Worm (Caenorhabditis elegans) whole organism, L2 larva: Measurements from ENCODE around the gene pah-1.

Experiments used
- Y55F3AM.14 ChIP-seq: fragments of 200-800 bp; sonication (Bioruptor generic); optimal IDR thresholded peaks from 2 replicates; lab custom pipeline; 2018; ENCODE audit warnings: mild to moderate bottlenecking, missing genetic modification characterization, missing compliant biosample characterization
- alr-1 ChIP-seq: fragments of 150-350 bp; optimal IDR thresholded peaks from 2 replicates; lab custom pipeline; 2014; ENCODE audit warnings: missing biosample characterization, missing genetic modification characterization
- crh-2 ChIP-seq: sonication (generic microtip); optimal IDR thresholded peaks from 2 replicates; lab custom pipeline; 2017; ENCODE audit warnings: missing biosample characterization, missing genetic modification characterization
- egl-27 ChIP-seq: sonication (generic microtip); optimal IDR thresholded peaks from 3 replicates; lab custom pipeline; 2017; ENCODE audit warnings: missing biosample characterization, missing genetic modification reagents, missing genetic modification characterization
- fos-1 ChIP-seq: fragments of 150-350 bp; optimal IDR thresholded peaks from 2 replicates; lab custom pipeline; 2014; ENCODE audit warnings: missing biosample characterization, missing genetic modification characterization
- lin-13 ChIP-seq: fragments of 150-350 bp; optimal IDR thresholded peaks from 2 replicates; lab custom pipeline; 2014; ENCODE audit warnings: missing biosample characterization, missing genetic modification reagents, missing genetic modification characterization
- lin-39 ChIP-seq: fragments of 150-350 bp; optimal IDR thresholded peaks from 2 replicates; lab custom pipeline; 2014; ENCODE audit warnings: missing biosample characterization, missing genetic modification reagents, missing genetic modification characterization
- lsy-2 ChIP-seq, 2 experiments: fragments of 150-350 bp in 1 of 2; sonication (generic microtip) in 1 of 2; optimal IDR thresholded peaks; 2 replicates each; lab custom pipeline; 2014 to 2017; ENCODE audit warnings: missing biosample characterization in 2 of 2, missing genetic modification characterization in 2 of 2
- nhr-10 ChIP-seq: sonication (generic microtip); optimal IDR thresholded peaks from 2 replicates; lab custom pipeline; 2017; ENCODE audit warnings: missing biosample characterization, missing genetic modification characterization
- nhr-23 ChIP-seq: fragments of 150-350 bp; optimal IDR thresholded peaks from 2 replicates; lab custom pipeline; 2014; ENCODE audit warnings: missing biosample characterization, missing genetic modification reagents, missing genetic modification characterization
- nhr-77 ChIP-seq: fragments of 150-350 bp; optimal IDR thresholded peaks from 2 replicates; lab custom pipeline; 2014; ENCODE audit warnings: missing biosample characterization, missing genetic modification characterization
- zag-1 ChIP-seq: fragments of 150-350 bp; optimal IDR thresholded peaks from 2 replicates; lab custom pipeline; 2014; ENCODE audit warnings: missing biosample characterization, missing genetic modification characterization
- ztf-11 ChIP-seq: sonication (generic microtip); optimal IDR thresholded peaks from 2 replicates; lab custom pipeline; 2017; ENCODE audit warnings: missing biosample characterization, missing genetic modification characterization

DNA sequence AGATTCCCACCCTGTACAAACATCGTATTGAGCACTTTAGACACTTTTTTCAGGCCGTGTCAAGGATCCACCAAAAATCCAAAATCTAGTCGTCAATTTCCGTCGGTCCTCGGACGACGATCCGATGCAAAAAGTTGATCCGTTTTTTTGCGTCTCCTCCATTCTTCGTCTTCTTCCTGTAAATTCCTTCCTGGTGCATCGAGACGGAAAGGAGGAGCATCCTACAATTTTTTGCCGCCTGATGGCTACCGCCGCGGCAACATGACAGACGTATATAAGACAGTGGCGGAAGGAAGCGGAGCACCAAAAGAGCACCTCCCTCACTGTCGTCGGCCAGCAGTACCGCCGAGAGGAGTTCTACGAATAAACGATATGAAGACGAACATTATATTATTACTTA, 34.0 kb upstream of the pah-1 start, which contains the start of gene appg-2:
- no peak for TF ChIP-seq crh-2 (tag; lab: Kevin White, UChicago)
- no peak for TF ChIP-seq alr-1 (tag; lab: Kevin White, UChicago)
- no peak for TF ChIP-seq zag-1 (tag; lab: Kevin White, UChicago)
- TF ChIP-seq Y55F3AM.14 (GFP tag; lab: Kevin White, UChicago), result no peak
- no peak for TF ChIP-seq fos-1 (tag; lab: Kevin White, UChicago)
- no peak for TF ChIP-seq lsy-2 (tag; optimal IDR thresholded peaks at IDR 0.05; lab: Kevin White, UChicago)
- no peak for TF ChIP-seq ztf-11
- TF ChIP-seq nhr-10 (tag; lab: Kevin White, UChicago), result no peak
- no peak for TF ChIP-seq lin-39 (tag; lab: Kevin White, UChicago)
- no peak for TF ChIP-seq lin-13 (GFP tag; lab: Kevin White, UChicago)
- TF ChIP-seq egl-27 (tag; lab: Kevin White, UChicago), result no peak
- no peak for TF ChIP-seq nhr-23
- no peak for TF ChIP-seq nhr-77 (tag; lab: Kevin White, UChicago)
